Worm (Caenorhabditis elegans) whole organism, young adult: Measurements from ENCODE around the gene F59A6.11.
A peak's percentile ranks its signal among the peaks of the same experiment; 100 is the strongest.

Experiments used
- B0019.2 ChIP-seq: fragments of 200-800 bp; sonication (Bioruptor generic); conservative IDR thresholded peaks from 2 replicates; pipeline ENCODE4 v1.3.6; 2022; ENCODE audit warnings: missing genetic modification reagents, missing genetic modification characterization, missing compliant biosample characterization
- B0261.1 ChIP-seq: sonication (generic microtip); optimal IDR thresholded peaks from 2 replicates; lab custom pipeline; 2016; ENCODE audit warnings: mild to moderate bottlenecking, missing genetic modification characterization, moderate library complexity, missing compliant biosample characterization
- C17E4.6 ChIP-seq: fragments of 200-800 bp; sonication (Bioruptor generic); IDR thresholded peaks from 2 replicates; pipeline ENCODE4 v1.3.6; 2022; ENCODE audit warnings: missing genetic modification reagents, missing genetic modification characterization, missing compliant biosample characterization
- D2030.7 ChIP-seq: fragments of 200-800 bp; sonication (Bioruptor generic); IDR thresholded peaks from 2 replicates; pipeline ENCODE4 v1.3.6; 2022; ENCODE audit warnings: missing genetic modification reagents, missing genetic modification characterization, missing compliant biosample characterization
- F23B12.7 ChIP-seq: sonication (generic microtip); optimal IDR thresholded peaks from 2 replicates; lab custom pipeline; 2017; ENCODE audit warnings: missing genetic modification characterization, mild to moderate bottlenecking, missing compliant biosample characterization, antibody characterized with exemption, moderate library complexity; ENCODE audit not compliant: insufficient read depth
- F33H1.4 ChIP-seq: fragments of 200-800 bp; sonication (Bioruptor generic); IDR thresholded peaks from 2 replicates; pipeline ENCODE4 v1.3.6; 2022; ENCODE audit warnings: missing genetic modification reagents, missing genetic modification characterization, missing compliant biosample characterization
- F37B4.10 ChIP-seq: fragments of 200-800 bp; sonication (Bioruptor generic); IDR thresholded peaks from 2 replicates; pipeline ENCODE4 v1.3.6; 2022; ENCODE audit warnings: missing genetic modification characterization, missing compliant biosample characterization
- F39B2.1 ChIP-seq: fragments of 200-800 bp; sonication (Bioruptor generic); IDR thresholded peaks from 2 replicates; pipeline ENCODE4 v1.3.6; 2022; ENCODE audit warnings: missing genetic modification reagents, missing genetic modification characterization, missing compliant biosample characterization
- F52B5.7 ChIP-seq: sonication (generic microtip); optimal IDR thresholded peaks from 2 replicates; lab custom pipeline; 2016; ENCODE audit warnings: mild to moderate bottlenecking, missing genetic modification characterization, missing compliant biosample characterization
- F57A8.1 ChIP-seq: fragments of 200-800 bp; sonication (Bioruptor generic); optimal IDR thresholded peaks from 2 replicates; lab custom pipeline; 2018; ENCODE audit warnings: mild to moderate bottlenecking, missing genetic modification characterization, moderate library complexity, missing compliant biosample characterization
- K11D2.4 ChIP-seq: fragments of 200-800 bp; sonication (Bioruptor generic); IDR thresholded peaks from 2 replicates; pipeline ENCODE4 v1.3.6; 2022; ENCODE audit warnings: missing genetic modification reagents, missing genetic modification characterization, missing compliant biosample characterization
- T26A5.8 ChIP-seq: sonication (generic microtip); optimal IDR thresholded peaks from 2 replicates; lab custom pipeline; 2016; ENCODE audit warnings: missing genetic modification characterization, missing compliant biosample characterization
- Y95B8A.8 ChIP-seq: fragments of 200-800 bp; sonication (Bioruptor generic); IDR thresholded peaks from 2 replicates; pipeline ENCODE4 v1.3.6; 2022; ENCODE audit warnings: missing genetic modification reagents, missing genetic modification characterization, missing compliant biosample characterization
- ama-1 ChIP-seq, 3 experiments: fragments of 150-350 bp in 1 of 3; sonication (generic microtip) in 2 of 3; optimal IDR thresholded peaks; 2 replicates each; lab custom pipeline; 2014 to 2018; ENCODE audit warnings: missing biosample characterization in 2 of 3, missing genetic modification characterization in 2 of 3, missing genetic modification reagents in 2 of 3
- aptf-3 ChIP-seq: fragments of 200-800 bp; sonication (Bioruptor generic); IDR thresholded peaks from 2 replicates; pipeline ENCODE4 v1.3.6; 2022; ENCODE audit warnings: missing genetic modification characterization, missing compliant biosample characterization
- attf-5 ChIP-seq: fragments of 200-800 bp; sonication (Bioruptor generic); optimal IDR thresholded peaks from 2 replicates; lab custom pipeline; 2018; ENCODE audit warnings: mild to moderate bottlenecking, missing genetic modification characterization, missing compliant biosample characterization
- ceh-100 ChIP-seq: fragments of 200-800 bp; sonication (Bioruptor generic); IDR thresholded peaks from 2 replicates; pipeline ENCODE4 v1.3.6; 2022; ENCODE audit warnings: missing genetic modification reagents, missing genetic modification characterization, missing compliant biosample characterization
- ceh-40 ChIP-seq: fragments of 200-800 bp; sonication (Bioruptor generic); IDR thresholded peaks from 2 replicates; pipeline ENCODE4 v1.3.6; 2022; ENCODE audit warnings: missing genetic modification characterization, missing compliant biosample characterization
- ceh-58 ChIP-seq: fragments of 200-800 bp; sonication (Bioruptor generic); IDR thresholded peaks from 2 replicates; pipeline ENCODE4 v1.3.6; 2022; ENCODE audit warnings: missing genetic modification characterization, missing compliant biosample characterization
- ceh-91 ChIP-seq: fragments of 200-800 bp; sonication (Bioruptor generic); IDR thresholded peaks from 2 replicates; pipeline ENCODE4 v1.3.6; 2022; ENCODE audit warnings: missing genetic modification reagents, missing genetic modification characterization, missing compliant biosample characterization
- dox-1 ChIP-seq: fragments of 200-800 bp; sonication (Bioruptor generic); IDR thresholded peaks from 2 replicates; pipeline ENCODE4 v1.3.6; 2022; ENCODE audit warnings: missing genetic modification reagents, missing genetic modification characterization, missing compliant biosample characterization
- ets-4 ChIP-seq: fragments of 200-800 bp; sonication (Bioruptor generic); optimal IDR thresholded peaks from 2 replicates; lab custom pipeline; 2018; ENCODE audit warnings: mild to moderate bottlenecking, missing genetic modification characterization, missing compliant biosample characterization
- him-1 ChIP-seq: sonication (generic microtip); optimal IDR thresholded peaks from 2 replicates; lab custom pipeline; 2016; ENCODE audit warnings: missing genotype, missing genetic modification reagents, missing genetic modification characterization, missing compliant biosample characterization
- hlh-12 ChIP-seq: sonication (generic microtip); optimal IDR thresholded peaks from 2 replicates; lab custom pipeline; 2016; ENCODE audit warnings: missing genetic modification characterization, missing compliant biosample characterization
- hmg-1.2 ChIP-seq: fragments of 200-800 bp; sonication (Bioruptor generic); IDR thresholded peaks from 2 replicates; pipeline ENCODE4 v1.3.6; 2022; ENCODE audit warnings: missing genetic modification reagents, missing genetic modification characterization, missing compliant biosample characterization
- hmg-20 ChIP-seq: fragments of 200-800 bp; sonication (Bioruptor generic); IDR thresholded peaks from 2 replicates; pipeline ENCODE4 v1.3.6; 2022; ENCODE audit warnings: missing genetic modification reagents, missing genetic modification characterization, missing compliant biosample characterization
- hsf-1 ChIP-seq: fragments of 200-800 bp; sonication (Bioruptor generic); IDR thresholded peaks from 2 replicates; pipeline ENCODE4 v1.3.6; 2022; ENCODE audit warnings: missing genetic modification reagents, missing genetic modification characterization, missing compliant biosample characterization
- lag-1 ChIP-seq: fragments of 200-800 bp; sonication (Bioruptor generic); IDR thresholded peaks from 2 replicates; pipeline ENCODE4 v1.3.6; 2022; ENCODE audit warnings: missing genetic modification reagents, missing genetic modification characterization, missing compliant biosample characterization
- madf-10 ChIP-seq: sonication (generic microtip); optimal IDR thresholded peaks from 2 replicates; lab custom pipeline; 2016; ENCODE audit warnings: mild to moderate bottlenecking, missing genetic modification characterization, missing compliant biosample characterization
- madf-3 ChIP-seq: fragments of 200-800 bp; sonication (Bioruptor generic); IDR thresholded peaks from 2 replicates; pipeline ENCODE4 v1.3.6; 2022; ENCODE audit warnings: missing genetic modification reagents, missing genetic modification characterization, missing compliant biosample characterization
- madf-6 ChIP-seq: fragments of 200-800 bp; sonication (Bioruptor generic); IDR thresholded peaks from 2 replicates; pipeline ENCODE4 v1.3.6; 2022; ENCODE audit warnings: missing genetic modification reagents, missing genetic modification characterization, missing compliant biosample characterization
- mcd-1 ChIP-seq: fragments of 200-800 bp; sonication (Bioruptor generic); IDR thresholded peaks from 2 replicates; pipeline ENCODE4 v1.3.6; 2022; ENCODE audit warnings: missing genetic modification reagents, missing genetic modification characterization, missing compliant biosample characterization
- mxl-1 ChIP-seq: sonication (generic microtip); optimal IDR thresholded peaks from 2 replicates; lab custom pipeline; 2016; ENCODE audit warnings: missing genetic modification characterization, missing compliant biosample characterization
- pbrm-1 ChIP-seq: fragments of 200-800 bp; sonication (Bioruptor generic); IDR thresholded peaks from 2 replicates; pipeline ENCODE4 v1.3.6; 2022; ENCODE audit warnings: missing genetic modification reagents, missing genetic modification characterization, missing compliant biosample characterization
- rec-8 ChIP-seq, 2 experiments: sonication (generic microtip); optimal IDR thresholded peaks; 2 replicates each; lab custom pipeline; 2016; ENCODE audit warnings: mild to moderate bottlenecking in 2 of 2, missing genetic modification characterization in 2 of 2, missing genetic modification reagents in 2 of 2, missing genotype in 2 of 2, missing biosample characterization in 1 of 2, missing compliant biosample characterization in 1 of 2, moderate library complexity in 1 of 2
- sea-2 ChIP-seq: fragments of 200-800 bp; sonication (Bioruptor generic); IDR thresholded peaks from 2 replicates; pipeline ENCODE4 v1.3.6; 2022; ENCODE audit warnings: missing genetic modification characterization, missing compliant biosample characterization
- snpc-1.3 ChIP-seq: sonication (generic microtip); optimal IDR thresholded peaks from 2 replicates; lab custom pipeline; 2017; ENCODE audit warnings: missing genetic modification characterization, mild to moderate bottlenecking, missing compliant biosample characterization, antibody characterized with exemption, moderate library complexity, missing genotype, missing genetic modification reagents; ENCODE audit not compliant: insufficient read depth
- snpc-3.4 ChIP-seq: sonication (generic microtip); optimal IDR thresholded peaks from 2 replicates; lab custom pipeline; 2017; ENCODE audit warnings: missing genetic modification characterization, mild to moderate bottlenecking, missing compliant biosample characterization, antibody characterized with exemption, moderate library complexity, missing genotype, missing genetic modification reagents
- snpc-4 ChIP-seq, 5 experiments: fragments of 150-350 bp in 1 of 5; sonication (generic microtip) in 4 of 5; optimal IDR thresholded peaks; 2 replicates each; lab custom pipeline; 2014 to 2018; ENCODE audit warnings: missing genetic modification characterization in 5 of 5, missing biosample characterization in 3 of 5, antibody characterized with exemption in 2 of 5, mild to moderate bottlenecking in 2 of 5, missing compliant biosample characterization in 2 of 5, missing genotype in 2 of 5, moderate library complexity in 2 of 5, missing genetic modification reagents in 1 of 5
- sptf-2 ChIP-seq: fragments of 200-800 bp; sonication (Bioruptor generic); optimal IDR thresholded peaks from 2 replicates; lab custom pipeline; 2018; ENCODE audit warnings: mild to moderate bottlenecking, missing genetic modification characterization, missing compliant biosample characterization
- xnd-1 ChIP-seq: sonication (generic microtip); optimal IDR thresholded peaks from 2 replicates; lab custom pipeline; 2016; ENCODE audit warnings: missing genotype, missing genetic modification reagents, missing genetic modification characterization, missing compliant biosample characterization
- ztf-18 ChIP-seq: sonication (generic microtip); optimal IDR thresholded peaks from 2 replicates; lab custom pipeline; 2016; ENCODE audit warnings: missing genotype, mild to moderate bottlenecking, missing genetic modification characterization, missing compliant biosample characterization
- ztf-22 ChIP-seq: fragments of 200-800 bp; sonication (Bioruptor generic); optimal IDR thresholded peaks from 2 replicates; lab custom pipeline; 2018; ENCODE audit warnings: mild to moderate bottlenecking, missing genetic modification characterization, moderate library complexity, missing compliant biosample characterization
- ztf-28 ChIP-seq: fragments of 200-800 bp; sonication (Bioruptor generic); IDR thresholded peaks from 2 replicates; pipeline ENCODE4 v1.3.6; 2022; ENCODE audit warnings: missing genetic modification reagents, missing genetic modification characterization, missing compliant biosample characterization
- ztf-3 ChIP-seq: fragments of 200-800 bp; sonication (Bioruptor generic); optimal IDR thresholded peaks from 2 replicates; lab custom pipeline; 2018; ENCODE audit warnings: mild to moderate bottlenecking, missing genetic modification characterization, missing compliant biosample characterization
- ztf-6 ChIP-seq: fragments of 200-800 bp; sonication (Bioruptor generic); IDR thresholded peaks from 2 replicates; pipeline ENCODE4 v1.3.6; 2022; ENCODE audit warnings: missing genetic modification reagents, missing genetic modification characterization, missing compliant biosample characterization

Gene F59A6.11

DNA sequence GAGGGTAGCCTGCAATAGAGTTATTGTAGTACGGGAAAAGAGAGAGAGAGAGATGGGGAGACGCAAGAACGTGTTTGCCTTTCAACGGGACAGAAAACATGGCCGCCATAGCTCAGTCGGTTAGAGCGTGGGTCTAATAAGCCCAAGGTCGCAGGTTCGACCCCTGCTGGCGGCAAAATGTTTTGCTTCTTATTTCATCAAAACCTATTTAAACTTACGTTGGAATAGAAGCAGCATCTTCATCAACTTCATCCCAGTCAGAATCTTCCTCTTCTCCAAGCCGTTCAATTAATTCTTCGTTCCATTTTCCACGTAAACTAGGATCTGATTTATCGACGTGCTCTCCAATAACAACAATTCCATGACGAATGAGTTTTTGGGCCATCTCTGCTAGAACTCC is 34.1 kb upstream of the F59A6.11 start (continued):
- TF ChIP-seq rec-8 (tag; optimal IDR thresholded peaks at IDR 0.05; lab: Kevin White, UChicago): peak in 1 of 2 experiments; percentile 77
- peak; percentile 7 for TF ChIP-seq ets-4 (GFP tag; lab: Kevin White, UChicago)
- peak; percentile 38 for TF ChIP-seq him-1 (tag; lab: Kevin White, UChicago)
- peak; percentile 66 for TF ChIP-seq hmg-1.2
- peak; percentile 47; the same call in 1 of the 2 replicates for TF ChIP-seq D2030.7 (GFP tag; lab: Robert Waterston, UW)
- no peak for TF ChIP-seq K11D2.4
- TF ChIP-seq ztf-18: peak; percentile 55
- TF ChIP-seq Y95B8A.8 (GFP tag; lab: Robert Waterston, UW): 0 out of 2 replicates have a peak, but pooled peaks have one; percentile 45
- TF ChIP-seq F52B5.7 (tag; lab: Kevin White, UChicago): peak; percentile 70
- no peak for TF ChIP-seq ztf-3 (GFP tag; lab: Kevin White, UChicago)
- peak; percentile 62 for TF ChIP-seq snpc-1.3 (tag; lab: Kevin White, UChicago)
- peak; percentile 30 for TF ChIP-seq sptf-2 (GFP tag; lab: Kevin White, UChicago)
- peak; percentile 93 for TF ChIP-seq B0261.1
- peak; percentile 34 for TF ChIP-seq snpc-4 (GFP tag; optimal IDR thresholded peaks at IDR 0.05; lab: Kevin White, UChicago)
- TF ChIP-seq snpc-4 (tag; optimal IDR thresholded peaks at IDR 0.05; lab: Kevin White, UChicago): peak in 3 of 4 experiments; percentile 48 to 70 (median 69)
- TF ChIP-seq ceh-40 (GFP tag; lab: Robert Waterston, UW): 0 out of 2 replicates have a peak, but pooled peaks have one; percentile 67
- TF ChIP-seq ceh-91 (GFP tag; lab: Robert Waterston, UW): peak; percentile 25; the same call in 1 of the 2 replicates
- peak; percentile 69; the same call in 1 of the 2 replicates for TF ChIP-seq ceh-58 (GFP tag; lab: Robert Waterston, UW)
- TF ChIP-seq aptf-3 (GFP tag; lab: Robert Waterston, UW): 0 out of 2 replicates have a peak, but pooled peaks have one; percentile 16
- TF ChIP-seq madf-10: peak; percentile 36
- TF ChIP-seq hlh-12 (tag; lab: Kevin White, UChicago): no peak
- no peak for TF ChIP-seq F57A8.1 (GFP tag; lab: Kevin White, UChicago)
- no peak for TF ChIP-seq ama-1 (optimal IDR thresholded peaks at IDR 0.05; lab: Kevin White, UChicago)
- TF ChIP-seq ama-1 (GFP tag; optimal IDR thresholded peaks at IDR 0.05; lab: Kevin White, UChicago): peak; percentile 59 to 60
- 0 out of 2 replicates have a peak, but pooled peaks have one; percentile 13 for TF ChIP-seq C17E4.6 (GFP tag; lab: Robert Waterston, UW)
- peak; percentile 60 for TF ChIP-seq mxl-1 (tag; lab: Kevin White, UChicago)
- peak; percentile 77 for TF ChIP-seq madf-6 (GFP tag; lab: Robert Waterston, UW)
- TF ChIP-seq ztf-22 (GFP tag; lab: Kevin White, UChicago): no peak
- TF ChIP-seq ceh-100 (GFP tag; lab: Robert Waterston, UW): peak; percentile 70
- TF ChIP-seq F23B12.7: peak; percentile 67
- no peak for TF ChIP-seq lag-1 (GFP tag; lab: Robert Waterston, UW)
- TF ChIP-seq F37B4.10 (GFP tag; lab: Robert Waterston, UW): 0 out of 2 replicates have a peak, but pooled peaks have one; percentile 78
- no peak for TF ChIP-seq F39B2.1 (GFP tag; lab: Robert Waterston, UW)
- TF ChIP-seq dox-1: peak; percentile 82
- TF ChIP-seq sea-2: no peak
- peak; percentile 67 for TF ChIP-seq mcd-1 (GFP tag; lab: Robert Waterston, UW)
- 0 out of 2 replicates have a peak, but pooled peaks have one; percentile 14 for TF ChIP-seq ztf-28 (GFP tag; lab: Robert Waterston, UW)
- peak; percentile 62 for TF ChIP-seq snpc-3.4 (tag; lab: Kevin White, UChicago)
- TF ChIP-seq T26A5.8: peak; percentile 63
- peak; percentile 60 for TF ChIP-seq F33H1.4 (GFP tag; lab: Robert Waterston, UW)
- TF ChIP-seq hsf-1: 0 out of 2 replicates have a peak, but pooled peaks have one; percentile 49
- peak; percentile 50; the same call in 1 of the 2 replicates for TF ChIP-seq pbrm-1 (GFP tag; lab: Robert Waterston, UW)
- peak; percentile 86 for TF ChIP-seq hmg-20
- TF ChIP-seq madf-3: no peak
- 0 out of 2 replicates have a peak, but pooled peaks have one; percentile 71 for TF ChIP-seq ztf-6 (GFP tag; lab: Robert Waterston, UW)
- no peak for TF ChIP-seq xnd-1 (tag; lab: Kevin White, UChicago)
- TF ChIP-seq attf-5 (GFP tag; lab: Kevin White, UChicago): peak; percentile 67
- 0 out of 2 replicates have a peak, but pooled peaks have one; percentile 40 for TF ChIP-seq B0019.2 (GFP tag; lab: Robert Waterston, UW)
